Worm (Caenorhabditis elegans): ENCODE results near the gene Y39A1A.10.

- TF ChIP-seq dao-5 (tag; optimal IDR thresholded peaks at IDR 0.05) = no peak
- no peak for TF ChIP-seq him-1 (tag; optimal IDR thresholded peaks at IDR 0.05)
- TF ChIP-seq W03F9.2 (tag; optimal IDR thresholded peaks at IDR 0.05) = no peak
Measured at ce11 chrIII:10603248-10603647, 29.3 kb upstream of the Y39A1A.10 start, which contains the start of gene Y39A1A.2.

All from whole organism, L4/young adult.